Fruit fly (Drosophila melanogaster) whole organism, pupa: ENCODE measurements around the gene CG7991.

ENCODE experiments used
- CG10348 ChIP-seq: fragments of 200-800 bp; sonication (Bioruptor generic); IDR thresholded peaks from 2 replicates; pipeline ENCODE4 v1.3.6; 2022; ENCODE audit warnings: missing biosample characterization, missing genetic modification characterization
- CG12605 ChIP-seq: fragments of 200-800 bp; sonication (Bioruptor generic); IDR thresholded peaks from 2 replicates; pipeline ENCODE4 v1.3.6; 2022; ENCODE audit warnings: missing biosample characterization, missing genetic modification characterization
- CG14655 ChIP-seq: fragments of 200-800 bp; sonication (Bioruptor generic); optimal IDR thresholded peaks from 3 replicates; lab custom pipeline; 2017; ENCODE audit warnings: mild to moderate bottlenecking, missing biosample characterization, missing genetic modification reagents, missing genetic modification characterization
- CG15710 ChIP-seq: fragments of 200-800 bp; sonication (Bioruptor generic); optimal IDR thresholded peaks from 2 replicates; lab custom pipeline; 2018; ENCODE audit warnings: missing biosample characterization, mild to moderate bottlenecking, missing genetic modification characterization, moderate library complexity
- CG8159 ChIP-seq: fragments of 200-800 bp; sonication (Bioruptor generic); optimal IDR thresholded peaks from 3 replicates; lab custom pipeline; 2018; ENCODE audit warnings: missing biosample characterization, mild to moderate bottlenecking, missing genetic modification characterization, moderate library complexity
- CG9948 ChIP-seq: fragments of 200-800 bp; sonication (Bioruptor generic); optimal IDR thresholded peaks from 2 replicates; lab custom pipeline; 2018; ENCODE audit warnings: missing biosample characterization, mild to moderate bottlenecking, missing genetic modification characterization, moderate library complexity
- Pif1B ChIP-seq: fragments of 200-800 bp; sonication (Bioruptor generic); optimal IDR thresholded peaks from 3 replicates; lab custom pipeline; 2016; ENCODE audit warnings: missing biosample characterization, missing genetic modification characterization

The CG7991 gene

DNA sequence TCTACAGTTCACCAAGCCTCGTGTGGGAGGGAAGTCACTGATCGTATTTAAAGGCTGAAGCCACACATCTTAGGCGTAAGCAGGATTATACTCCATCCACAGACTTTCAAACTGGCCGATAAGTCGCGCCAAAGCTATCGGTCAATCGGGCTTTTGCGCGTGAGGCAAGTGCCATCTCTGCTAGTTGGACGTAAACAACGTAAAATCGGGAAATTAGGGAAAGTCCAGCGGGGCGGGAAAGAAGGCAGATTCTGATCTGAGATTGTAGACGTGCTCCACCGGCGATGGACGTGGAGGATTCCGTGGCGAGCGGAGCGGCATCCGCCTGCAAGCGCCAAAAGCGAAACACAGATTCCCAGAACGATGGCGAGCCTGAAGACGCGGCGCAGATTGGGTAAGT, 81.6 kb downstream of the CG7991 start, which contains the start of gene CG8001:
CG8001 (plus strand) TSS at position 17 of the 400 bp plus-strand sequence.
- TF ChIP-seq CG9948 (tag; lab: Kevin White, UChicago) (no peak), CG8159 (tag; lab: Kevin White, UChicago) (no peak), Pif1B (no peak), CG10348 (GFP tag; lab: Robert Waterston, UW) (no peak), CG14655 (no peak), CG15710 (tag; lab: Kevin White, UChicago) (no peak), CG12605 (GFP tag; lab: Robert Waterston, UW) (no peak)
- TF ChIP-seq, all 21 proteins: peak for 0
